Worm (Caenorhabditis elegans) whole organism, L4 larva: Measurements from ENCODE around the gene nlp-55.

Experiments
- F26F4.8 ChIP-seq: fragments of 200-800 bp; sonication (Bioruptor generic); conservative IDR thresholded peaks from 2 replicates; pipeline ENCODE4 v1.3.6; 2022; ENCODE audit warnings: missing genetic modification characterization, missing compliant biosample characterization
- aha-1 ChIP-seq: fragments of 150-350 bp; peaks from one replicate; lab custom pipeline; 2014; ENCODE audit warnings: missing biosample characterization, missing genetic modification characterization
- attf-4 ChIP-seq: sonication (generic microtip); optimal IDR thresholded peaks from 3 replicates; lab custom pipeline; 2017; ENCODE audit warnings: missing biosample characterization, missing genetic modification characterization
- daf-12 ChIP-seq: fragments of 150-350 bp; optimal IDR thresholded peaks from 2 replicates; lab custom pipeline; 2014; ENCODE audit warnings: missing biosample characterization, missing genetic modification reagents, missing genetic modification characterization
- daf-19 ChIP-seq: fragments of 200-800 bp; sonication (Bioruptor generic); conservative IDR thresholded peaks from 2 replicates; pipeline ENCODE4 v1.3.6; 2022; ENCODE audit warnings: missing genetic modification characterization, missing compliant biosample characterization
- dmd-8 ChIP-seq: fragments of 200-800 bp; sonication (Bioruptor generic); IDR thresholded peaks from 2 replicates; pipeline ENCODE4 v1.3.6; 2022; ENCODE audit warnings: missing genetic modification characterization, missing compliant biosample characterization
- dve-1 ChIP-seq: sonication (generic microtip); optimal IDR thresholded peaks from 2 replicates; lab custom pipeline; 2017; ENCODE audit warnings: antibody characterized with exemption, mild to moderate bottlenecking, missing genetic modification characterization, missing compliant biosample characterization; ENCODE audit not compliant: insufficient read depth
- hmg-1.1 ChIP-seq: fragments of 200-800 bp; sonication (Bioruptor generic); IDR thresholded peaks from 2 replicates; pipeline ENCODE4 v1.3.6; 2022; ENCODE audit warnings: missing genetic modification reagents, missing genetic modification characterization, missing compliant biosample characterization
- lin-13 ChIP-seq: fragments of 150-350 bp; optimal IDR thresholded peaks from 2 replicates; lab custom pipeline; 2014; ENCODE audit warnings: missing biosample characterization, missing genetic modification reagents, missing genetic modification characterization
- lin-15B ChIP-seq: fragments of 150-350 bp; sonication (generic microtip); optimal IDR thresholded peaks from 3 replicates; lab custom pipeline; 2014; ENCODE audit warnings: missing biosample characterization, missing genetic modification characterization
- mep-1 ChIP-seq: fragments of 150-350 bp; sonication (generic microtip); optimal IDR thresholded peaks from 3 replicates; lab custom pipeline; 2014; ENCODE audit warnings: missing biosample characterization, missing genetic modification characterization
- nhr-10 ChIP-seq: fragments of 150-350 bp; optimal IDR thresholded peaks from 2 replicates; lab custom pipeline; 2014; ENCODE audit warnings: missing biosample characterization, missing genetic modification characterization
- nhr-28 ChIP-seq: fragments of 150-350 bp; optimal IDR thresholded peaks from 2 replicates; lab custom pipeline; 2014; ENCODE audit warnings: missing biosample characterization, missing genetic modification characterization
- nhr-42 ChIP-seq: fragments of 200-800 bp; sonication (Bioruptor generic); IDR thresholded peaks from 2 replicates; pipeline ENCODE4 v1.3.6; 2022; ENCODE audit warnings: missing genetic modification characterization, missing compliant biosample characterization
- nhr-6 ChIP-seq: fragments of 150-350 bp; optimal IDR thresholded peaks from 2 replicates; lab custom pipeline; 2014; ENCODE audit warnings: missing biosample characterization, missing genetic modification characterization
- nhr-77 ChIP-seq: fragments of 150-350 bp; optimal IDR thresholded peaks from 2 replicates; lab custom pipeline; 2014; ENCODE audit warnings: missing biosample characterization, missing genetic modification characterization
- php-3 ChIP-seq: fragments of 200-800 bp; sonication (Bioruptor generic); IDR thresholded peaks from 2 replicates; pipeline ENCODE4 v1.3.6; 2022; ENCODE audit warnings: missing genetic modification reagents, missing genetic modification characterization, missing compliant biosample characterization
- set-16 ChIP-seq: fragments of 200-800 bp; sonication (Bioruptor generic); IDR thresholded peaks from 2 replicates; pipeline ENCODE4 v1.3.6; 2022; ENCODE audit warnings: missing genetic modification reagents, missing genetic modification characterization, missing compliant biosample characterization
- skn-1 ChIP-seq: fragments of 150-350 bp; optimal IDR thresholded peaks from 2 replicates; lab custom pipeline; 2014; ENCODE audit warnings: missing biosample characterization, missing genetic modification characterization
- tag-97 ChIP-seq: fragments of 200-800 bp; sonication (Bioruptor generic); IDR thresholded peaks from 2 replicates; pipeline ENCODE4 v1.3.6; 2022; ENCODE audit warnings: missing genetic modification characterization, missing compliant biosample characterization
- zag-1 ChIP-seq: fragments of 150-350 bp; optimal IDR thresholded peaks from 2 replicates; lab custom pipeline; 2014; ENCODE audit warnings: missing biosample characterization, missing genetic modification characterization
- zip-2 ChIP-seq: fragments of 150-350 bp; optimal IDR thresholded peaks from 2 replicates; lab custom pipeline; 2014; ENCODE audit warnings: missing biosample characterization, missing genetic modification characterization

The nlp-55 gene

ce11 chrII:8248745-8249144 is 46.5 kb downstream of the nlp-55 start, which contains the start of the genes F35C11.2 and F35C11.4 (continued):
- TF ChIP-seq daf-19 (GFP tag; lab: Robert Waterston, UW) (no peak), nhr-28 (tag; lab: Kevin White, UChicago) (peak; percentile 70), php-3 (GFP tag; lab: Robert Waterston, UW) (peak; percentile 43; the same call in 1 of the 2 replicates), nhr-42 (GFP tag; lab: Robert Waterston, UW) (no peak), lin-13 (GFP tag; lab: Kevin White, UChicago) (no peak), daf-12 (no peak), skn-1 (tag; lab: Kevin White, UChicago) (no peak), tag-97 (no peak), zag-1 (no peak), aha-1 (tag; lab: Kevin White, UChicago) (peak; percentile 25), dve-1 (tag; lab: Kevin White, UChicago) (peak; percentile 79)
- TF ChIP-seq, all 104 proteins: peak for 12

- TF ChIP-seq set-16, result no peak
- TF ChIP-seq mep-1 (tag; lab: Kevin White, UChicago), result no peak
- TF ChIP-seq dmd-8 (GFP tag; lab: Robert Waterston, UW), result no peak
- TF ChIP-seq hmg-1.1 (GFP tag; lab: Robert Waterston, UW), result no peak
- TF ChIP-seq zip-2 (tag; lab: Kevin White, UChicago), result no peak
- TF ChIP-seq dve-1 (tag; lab: Kevin White, UChicago), result no peak
- no peak for TF ChIP-seq lin-15B (tag; lab: Kevin White, UChicago)
- no peak for TF ChIP-seq nhr-10
- TF ChIP-seq lin-13 (GFP tag; lab: Kevin White, UChicago), result no peak
- no peak for TF ChIP-seq nhr-6 (tag; lab: Kevin White, UChicago)
- TF ChIP-seq attf-4 (tag; lab: Kevin White, UChicago), result no peak
- no peak for TF ChIP-seq nhr-77
- TF ChIP-seq F26F4.8, result no peak
These were observed 48.7 kb downstream of the nlp-55 start, which contains the start of gene F35C11.3 for ce11 chrII:8246476-8246875. Gene F35C11.3 (plus strand): TSS chrII:8246776.
